Worm (Caenorhabditis elegans): ENCODE results near the gene glo-1.

glo-1 gene

ce11 chrX:9918997-9919396 is 37.0 kb upstream of the glo-1 start, which contains the start of gene folr-1:
folr-1 (plus strand) TSS chrX:9919297.
- TF ChIP-seq ceh-82 (tag; optimal IDR thresholded peaks at IDR 0.05) = no peak
- no peak for TF ChIP-seq gei-8 (GFP tag; optimal IDR thresholded peaks at IDR 0.05)
- TF ChIP-seq php-3 (GFP tag; IDR thresholded peaks at IDR 0.05) = no peak
- TF ChIP-seq spr-1 (tag; optimal IDR thresholded peaks at IDR 0.05) = no peak
- TF ChIP-seq T20F7.1 (GFP tag; optimal IDR thresholded peaks at IDR 0.05) = no peak
- TF ChIP-seq unc-130 (GFP tag; optimal IDR thresholded peaks at IDR 0.05) = no peak
- TF ChIP-seq zfp-2 (tag; optimal IDR thresholded peaks at IDR 0.05) = no peak
- TF ChIP-seq F44E2.7 (GFP tag; IDR thresholded peaks at IDR 0.05) = no peak
- TF ChIP-seq mes-2 (tag; optimal IDR thresholded peaks at IDR 0.05; ENCODE audit: poor library complexity, severe bottlenecking) = no peak
- TF ChIP-seq nhr-11 (tag; optimal IDR thresholded peaks at IDR 0.05) = no peak
- TF ChIP-seq attf-4 (tag; optimal IDR thresholded peaks at IDR 0.05) = no peak
- no peak for TF ChIP-seq snpc-1.2 (GFP tag; IDR thresholded peaks at IDR 0.05)
- no peak for TF ChIP-seq aha-1 (tag)
- no peak for TF ChIP-seq jun-1 (tag; optimal IDR thresholded peaks at IDR 0.05)
- no peak for TF ChIP-seq daf-19 (GFP tag; conservative IDR thresholded peaks at IDR 0.05)

ce11 chrX:9917362-9917761 is 35.4 kb upstream of the glo-1 start, which contains the start of gene F21G4.6:
F21G4.6 (minus strand) TSS chrX:9917448.
- TF ChIP-seq tra-1 (GFP tag; IDR thresholded peaks at IDR 0.05) = no peak
- no peak for TF ChIP-seq zfp-3 (GFP tag; conservative IDR thresholded peaks at IDR 0.05)
- TF ChIP-seq nhr-111 (GFP tag; optimal IDR thresholded peaks at IDR 0.05) = no peak
- TF ChIP-seq tag-97 (GFP tag; IDR thresholded peaks at IDR 0.05) = no peak
- TF ChIP-seq gei-8 (GFP tag; optimal IDR thresholded peaks at IDR 0.05) = no peak
- TF ChIP-seq dmd-6 (GFP tag; IDR thresholded peaks at IDR 0.05) = no peak
- no peak for TF ChIP-seq php-3 (GFP tag; IDR thresholded peaks at IDR 0.05)
- TF ChIP-seq zip-11 (GFP tag; IDR thresholded peaks at IDR 0.05) = no peak
- TF ChIP-seq fkh-10 (GFP tag; optimal IDR thresholded peaks at IDR 0.05) = no peak
- no peak for TF ChIP-seq dve-1 (tag; optimal IDR thresholded peaks at IDR 0.05; ENCODE audit: insufficient read depth)
- no peak for TF ChIP-seq dmd-8 (GFP tag; IDR thresholded peaks at IDR 0.05)

ce11 chrX:9905840-9906239 is 23.8 kb upstream of the glo-1 start, which contains the start of gene F21G4.5:
F21G4.5 (plus strand) TSS chrX:9906140.
- TF ChIP-seq ctbp-1 (GFP tag; IDR thresholded peaks at IDR 0.05) = no peak
- TF ChIP-seq madf-9 (GFP tag; conservative IDR thresholded peaks at IDR 0.05) = no peak
- no peak for TF ChIP-seq ztf-11 (tag; optimal IDR thresholded peaks at IDR 0.05)
- TF ChIP-seq pqm-1 (tag; optimal IDR thresholded peaks at IDR 0.05) = no peak
- TF ChIP-seq sdz-12 (GFP tag; optimal IDR thresholded peaks at IDR 0.05) = no peak
- TF ChIP-seq mdl-1 (tag; optimal IDR thresholded peaks at IDR 0.05) = no peak
- TF ChIP-seq zip-11 (GFP tag; IDR thresholded peaks at IDR 0.05) = no peak
- no peak for TF ChIP-seq ceh-62 (tag; optimal IDR thresholded peaks at IDR 0.05)
- no peak for TF ChIP-seq gei-8 (GFP tag; optimal IDR thresholded peaks at IDR 0.05)
- no peak for TF ChIP-seq snpc-4 (tag; optimal IDR thresholded peaks at IDR 0.05)
- no peak for TF ChIP-seq lsy-2 (tag; optimal IDR thresholded peaks at IDR 0.05)
- no peak for TF ChIP-seq lin-13 (GFP tag; optimal IDR thresholded peaks at IDR 0.05)
- no peak for TF ChIP-seq nhr-102 (tag; optimal IDR thresholded peaks at IDR 0.05)
- no peak for TF ChIP-seq aly-2 (tag; optimal IDR thresholded peaks at IDR 0.05)
- TF ChIP-seq jun-1 (tag; optimal IDR thresholded peaks at IDR 0.05) = no peak
- TF ChIP-seq cey-2 (tag; optimal IDR thresholded peaks at IDR 0.05; ENCODE audit: borderline replicate concordance, insufficient read depth) = no peak
- TF ChIP-seq dve-1 (tag; optimal IDR thresholded peaks at IDR 0.05; ENCODE audit: insufficient read depth) = no peak
- no peak for TF ChIP-seq F37D6.2 (tag; optimal IDR thresholded peaks at IDR 0.05)
- TF ChIP-seq lin-39 (tag; optimal IDR thresholded peaks at IDR 0.05) = no peak
